Worm (Caenorhabditis elegans): ENCODE measurements around the gene egl-20.
A peak's percentile ranks its signal among the peaks of the same experiment; 100 is the strongest.

The egl-20 gene

DNA sequence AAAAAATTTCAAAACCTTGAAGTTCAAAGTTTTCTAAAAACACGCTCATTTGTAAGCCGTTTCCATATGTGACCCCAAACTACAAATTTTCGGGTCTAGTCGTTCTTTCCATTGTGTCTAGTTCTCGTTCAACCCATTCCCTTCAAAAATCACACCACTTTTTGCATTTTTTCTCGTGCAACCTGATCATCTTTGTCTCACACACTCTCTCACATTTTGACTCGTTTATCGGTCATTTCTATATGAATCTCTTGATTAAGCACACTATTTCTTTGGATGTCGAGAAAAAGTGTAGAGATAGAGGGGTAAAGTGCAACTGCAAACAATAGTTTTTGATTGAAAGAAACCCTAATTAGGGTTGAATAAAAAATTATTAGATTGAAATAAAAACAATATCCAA, 11.8 kb downstream of the egl-20 start:
- peak; percentile 87 for TF ChIP-seq hlh-30 (tag; optimal IDR thresholded peaks at IDR 0.05; ENCODE audit: insufficient read depth)
- no peak for TF ChIP-seq saeg-2 (GFP tag; IDR thresholded peaks at IDR 0.05)
- no peak for TF ChIP-seq daf-8 (GFP tag; IDR thresholded peaks at IDR 0.05)
- TF ChIP-seq dmd-6 (GFP tag; IDR thresholded peaks at IDR 0.05): peak; percentile 70
- TF ChIP-seq daf-12 (tag; optimal IDR thresholded peaks at IDR 0.05): no peak
- TF ChIP-seq mep-1 (tag; optimal IDR thresholded peaks at IDR 0.05): peak; percentile 79
- TF ChIP-seq ceh-62 (tag; optimal IDR thresholded peaks at IDR 0.05): no peak
- TF ChIP-seq zfp-3 (GFP tag; conservative IDR thresholded peaks at IDR 0.05): 0 out of 2 replicates have a peak, but pooled peaks have one; percentile 41
- TF ChIP-seq dpl-1 (GFP tag; optimal IDR thresholded peaks at IDR 0.05): peak; percentile 3
- 0 out of 2 replicates have a peak, but pooled peaks have one; percentile 28 for TF ChIP-seq lin-38 (GFP tag; IDR thresholded peaks at IDR 0.05)
- TF ChIP-seq dmd-9 (GFP tag; IDR thresholded peaks at IDR 0.05): no peak
- TF ChIP-seq fos-1 (tag; optimal IDR thresholded peaks at IDR 0.05): no peak
- no peak for TF ChIP-seq lin-15B (tag; optimal IDR thresholded peaks at IDR 0.05)
- no peak for TF ChIP-seq ceh-20 (GFP tag; IDR thresholded peaks at IDR 0.05)
- no peak for TF ChIP-seq madf-9 (GFP tag; conservative IDR thresholded peaks at IDR 0.05)
- no peak for TF ChIP-seq zip-11 (GFP tag; IDR thresholded peaks at IDR 0.05)
- TF ChIP-seq pqm-1 (tag; optimal IDR thresholded peaks at IDR 0.05): peak; percentile 40
- no peak for TF ChIP-seq arid-1 (GFP tag; conservative IDR thresholded peaks at IDR 0.05)
- TF ChIP-seq sdz-12 (GFP tag; optimal IDR thresholded peaks at IDR 0.05): no peak
- TF ChIP-seq vab-7 (GFP tag; IDR thresholded peaks at IDR 0.05): no peak
- no peak for TF ChIP-seq egl-27 (tag; optimal IDR thresholded peaks at IDR 0.05)
- peak; percentile 85 for TF ChIP-seq dve-1 (tag; optimal IDR thresholded peaks at IDR 0.05; ENCODE audit: insufficient read depth)
- no peak for TF ChIP-seq pha-4 (GFP tag; IDR thresholded peaks at IDR 0.05)
- peak; percentile 21 for TF ChIP-seq pha-4 (tag; optimal IDR thresholded peaks at IDR 0.05)
- TF ChIP-seq lsy-2 (tag; optimal IDR thresholded peaks at IDR 0.05): peak in 1 of 2 experiments; percentile 71
- TF ChIP-seq mxl-3 (GFP tag; optimal IDR thresholded peaks at IDR 0.05): peak; percentile 64
- peak; percentile 43 for TF ChIP-seq nhr-48 (tag; optimal IDR thresholded peaks at IDR 0.05)
- TF ChIP-seq unc-130 (GFP tag; optimal IDR thresholded peaks at IDR 0.05): no peak
- TF ChIP-seq daf-19 (GFP tag; conservative IDR thresholded peaks at IDR 0.05): no peak
- peak; percentile 91 for TF ChIP-seq nhr-77 (tag; optimal IDR thresholded peaks at IDR 0.05)
- no peak for TF ChIP-seq ama-1 (optimal IDR thresholded peaks at IDR 0.05)
- TF ChIP-seq hmg-1.1 (GFP tag; IDR thresholded peaks at IDR 0.05): no peak
- TF ChIP-seq F26F4.8 (GFP tag; conservative IDR thresholded peaks at IDR 0.05): no peak
- peak; percentile 81; the same call in 1 of the 2 replicates for TF ChIP-seq lin-1 (GFP tag; IDR thresholded peaks at IDR 0.05)
- TF ChIP-seq rbr-2 (tag; optimal IDR thresholded peaks at IDR 0.05): peak; percentile 6
- peak in 1 of 2 experiments; percentile 97 for TF ChIP-seq unc-62 (GFP tag; optimal IDR thresholded peaks at IDR 0.05 in 1 of 2)
- TF ChIP-seq unc-62 (tag; optimal IDR thresholded peaks at IDR 0.05): no peak
- TF ChIP-seq cey-2 (tag; optimal IDR thresholded peaks at IDR 0.05; ENCODE audit: borderline replicate concordance, insufficient read depth): no peak
- no peak for TF ChIP-seq fkh-10 (GFP tag; optimal IDR thresholded peaks at IDR 0.05)
- TF ChIP-seq mdl-1 (tag; optimal IDR thresholded peaks at IDR 0.05): peak in 1 of 2 experiments; percentile 71
- TF ChIP-seq mes-2 (tag; optimal IDR thresholded peaks at IDR 0.05; ENCODE audit: poor library complexity, severe bottlenecking): peak; percentile 72
- no peak for TF ChIP-seq snpc-1.2 (GFP tag; IDR thresholded peaks at IDR 0.05)
- peak; percentile 93 for TF ChIP-seq hlh-11 (tag; optimal IDR thresholded peaks at IDR 0.05)
- no peak for TF ChIP-seq F44E2.7 (GFP tag; IDR thresholded peaks at IDR 0.05)
- TF ChIP-seq hif-1 (tag; optimal IDR thresholded peaks at IDR 0.05): peak in 1 of 2 experiments; percentile 25
- no peak for TF ChIP-seq set-16 (GFP tag; IDR thresholded peaks at IDR 0.05)
- peak; percentile 24 for TF ChIP-seq nhr-6 (tag; optimal IDR thresholded peaks at IDR 0.05)
- peak; percentile 44 for TF ChIP-seq lin-13 (GFP tag; optimal IDR thresholded peaks at IDR 0.05)
- TF ChIP-seq mdt-29 (GFP tag; IDR thresholded peaks at IDR 0.05): no peak
- TF ChIP-seq dmd-8 (GFP tag; IDR thresholded peaks at IDR 0.05): no peak
- TF ChIP-seq Y75B8A.6 (GFP tag; IDR thresholded peaks at IDR 0.05): no peak

Measured in whole organism, L4 larva.